Fruit fly (Drosophila melanogaster): Measurements from ENCODE around the gene E23.

- no peak for TF ChIP-seq Myc (optimal IDR thresholded peaks at IDR 0.05)
- no peak for TF ChIP-seq lola (GFP tag; optimal IDR thresholded peaks at IDR 0.05)
- TF ChIP-seq psq (GFP tag; optimal IDR thresholded peaks at IDR 0.05), result no peak
- TF ChIP-seq pan (optimal IDR thresholded peaks at IDR 0.05), result no peak
- TF ChIP-seq OdsH (GFP tag; optimal IDR thresholded peaks at IDR 0.05), result no peak
- TF ChIP-seq jim (GFP tag; optimal IDR thresholded peaks at IDR 0.05), result no peak
- no peak for TF ChIP-seq N (GFP tag; optimal IDR thresholded peaks at IDR 0.05)
- TF ChIP-seq rgr (GFP tag; optimal IDR thresholded peaks at IDR 0.05), result no peak
- TF ChIP-seq woc (GFP tag; optimal IDR thresholded peaks at IDR 0.05), result no peak
- no peak for TF ChIP-seq h (GFP tag; optimal IDR thresholded peaks at IDR 0.05)
- no peak for TF ChIP-seq usp (GFP tag; optimal IDR thresholded peaks at IDR 0.05)
Measured at dm6 chr2L:3303893-3304292, 50.7 kb downstream of the E23 start, which contains the start of gene CG3277.
